Worm (Caenorhabditis elegans) whole organism, L1 larva: ENCODE results near the gene T05H10.8.

ENCODE experiments used
- fos-1 ChIP-seq: fragments of 150-350 bp; optimal IDR thresholded peaks from 2 replicates; lab custom pipeline; 2014; ENCODE audit warnings: missing biosample characterization, missing genetic modification characterization
- nhr-84 ChIP-seq: sonication (generic microtip); optimal IDR thresholded peaks from 2 replicates; lab custom pipeline; 2017; ENCODE audit warnings: missing biosample characterization, missing genetic modification characterization

DNA sequence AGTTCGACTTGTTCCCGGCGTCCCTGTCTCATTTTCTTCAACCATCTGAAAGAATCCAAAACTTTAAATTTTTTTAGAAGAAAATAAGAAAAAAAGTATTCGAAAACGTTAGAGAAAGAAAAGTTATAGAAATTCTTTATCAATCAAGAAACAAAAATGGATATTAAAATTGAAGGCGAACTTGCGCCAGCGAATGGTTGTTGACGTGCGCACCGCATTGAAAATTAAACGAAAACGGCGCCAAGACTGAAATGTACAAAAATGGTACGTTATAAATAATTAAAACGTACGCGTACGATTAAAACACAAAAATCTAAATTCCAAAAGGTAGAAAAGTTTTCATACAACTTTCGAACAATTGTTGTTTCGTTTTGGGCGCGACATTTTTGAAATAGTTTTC, 27.9 kb downstream of the T05H10.8 start, which contains the start of gene K02C4.3:
- TF ChIP-seq nhr-84 (tag; lab: Kevin White, UChicago) (no peak), fos-1 (peak; percentile 31)
